Fruit fly (Drosophila melanogaster) whole organism, embryonic: ENCODE results near the gene CG34296.

Source experiments
- Ada2b ChIP-seq: fragments of 200-800 bp; sonication (Bioruptor generic); IDR thresholded peaks from 2 replicates; pipeline ENCODE4 v1.3.6; 2022; ENCODE audit warnings: missing biosample characterization, missing genetic modification characterization
- Asciz ChIP-seq: fragments of 200-800 bp; sonication (Bioruptor generic); optimal IDR thresholded peaks from 2 replicates; lab custom pipeline; 2017; ENCODE audit warnings: missing biosample characterization, mild to moderate bottlenecking, missing genetic modification characterization, missing genetic modification reagents
- Atf6 ChIP-seq: fragments of 200-800 bp; sonication (Bioruptor generic); IDR thresholded peaks from 2 replicates; pipeline ENCODE4 v1.3.6; 2022; ENCODE audit warnings: missing biosample characterization, missing genetic modification characterization
- Awh ChIP-seq: fragments of 200-800 bp; sonication (Bioruptor generic); IDR thresholded peaks from 2 replicates; pipeline ENCODE4, ENCODE4 v1.3.6; 2022; ENCODE audit warnings: missing biosample characterization, missing genetic modification characterization
- B-H2 ChIP-seq: fragments of 200-800 bp; sonication (Bioruptor generic); optimal IDR thresholded peaks from 2 replicates; lab custom pipeline; 2018; ENCODE audit warnings: missing biosample characterization, mild to moderate bottlenecking, missing genetic modification characterization
- C15 ChIP-seq: fragments of 200-800 bp; sonication (Bioruptor generic); IDR thresholded peaks from 3 replicates; pipeline ENCODE4 v1.3.6; 2022; ENCODE audit warnings: missing biosample characterization, missing genetic modification characterization
- CG1233 ChIP-seq: fragments of 200-800 bp; sonication (Bioruptor generic); optimal IDR thresholded peaks from 4 replicates; lab custom pipeline; 2018; ENCODE audit warnings: missing biosample characterization, mild to moderate bottlenecking, missing genetic modification characterization
- CG12659 ChIP-seq: fragments of 200-800 bp; sonication (Bioruptor generic); optimal IDR thresholded peaks from 3 replicates; lab custom pipeline; 2017; ENCODE audit warnings: mild to moderate bottlenecking, missing biosample characterization, missing genetic modification reagents, missing genetic modification characterization
- CG13624 ChIP-seq: fragments of 200-800 bp; sonication (Bioruptor generic); optimal IDR thresholded peaks from 2 replicates; lab custom pipeline; 2016; ENCODE audit warnings: missing biosample characterization, missing genetic modification characterization
- CG1602 ChIP-seq: fragments of 200-800 bp; sonication (Bioruptor generic); optimal IDR thresholded peaks from 3 replicates; lab custom pipeline; 2016; ENCODE audit warnings: missing biosample characterization, missing genetic modification characterization
- CG17829 ChIP-seq: fragments of 200-800 bp; optimal IDR thresholded peaks from 2 replicates; lab custom pipeline; 2019; ENCODE audit warnings: missing biosample characterization, mild to moderate bottlenecking, missing genetic modification characterization, moderate library complexity
- CG2202 ChIP-seq: fragments of 200-800 bp; sonication (Bioruptor generic); optimal IDR thresholded peaks from 2 replicates; lab custom pipeline; 2018; ENCODE audit warnings: missing biosample characterization, mild to moderate bottlenecking, missing genetic modification characterization
- CG30403 ChIP-seq: fragments of 200-800 bp; sonication (Bioruptor generic); optimal IDR thresholded peaks from 3 replicates; lab custom pipeline; 2016; ENCODE audit warnings: missing biosample characterization, missing genetic modification characterization
- CG3847 ChIP-seq: fragments of 200-800 bp; sonication (Bioruptor generic); IDR thresholded peaks from 2 replicates; pipeline ENCODE4 v1.3.6; 2022; ENCODE audit warnings: missing biosample characterization, missing genetic modification characterization
- CG7372 ChIP-seq: fragments of 200-800 bp; sonication (Bioruptor generic); IDR thresholded peaks from 2 replicates; pipeline ENCODE4 v1.3.6; 2022; ENCODE audit warnings: missing biosample characterization, missing genetic modification characterization
- CG7963 ChIP-seq: fragments of 200-800 bp; sonication (Bioruptor generic); IDR thresholded peaks from 3 replicates; pipeline ENCODE4 v1.3.6; 2022; ENCODE audit warnings: missing biosample characterization, missing genetic modification characterization; ENCODE audit not compliant: partially characterized antibody
- CG9609 ChIP-seq: fragments of 200-800 bp; sonication (Bioruptor generic); optimal IDR thresholded peaks from 3 replicates; lab custom pipeline; 2016; ENCODE audit warnings: missing biosample characterization, missing genetic modification characterization
- Camta ChIP-seq: fragments of 200-800 bp; sonication (Bioruptor generic); optimal IDR thresholded peaks from 2 replicates; lab custom pipeline; 2016; ENCODE audit warnings: missing biosample characterization, missing genetic modification characterization
- D ChIP-seq, 2 experiments: fragments of 200-800 bp in 1 of 2; fragments of >200 bp in 1 of 2; sonication (Bioruptor generic) in 1 of 2; optimal IDR thresholded peaks; 2 replicates in 1 of 2; 3 replicates in 1 of 2; lab custom pipeline; 2017; ENCODE audit warnings: mild to moderate bottlenecking in 1 of 2, missing biosample characterization in 1 of 2, missing genetic modification characterization in 1 of 2, missing genetic modification reagents in 1 of 2
- D19A ChIP-seq: fragments of 200-800 bp; optimal IDR thresholded peaks from 3 replicates; lab custom pipeline; 2019; ENCODE audit warnings: missing biosample characterization, mild to moderate bottlenecking, missing genetic modification characterization, moderate library complexity
- Dek ChIP-seq: fragments of 200-800 bp; sonication (Bioruptor generic); optimal IDR thresholded peaks from 3 replicates; lab custom pipeline; 2019; ENCODE audit warnings: missing biosample characterization, mild to moderate bottlenecking, missing genetic modification characterization, moderate library complexity
- Dip3 ChIP-seq: fragments of 200-800 bp; sonication (Bioruptor generic); optimal IDR thresholded peaks from 3 replicates; lab custom pipeline; 2016; ENCODE audit warnings: missing biosample characterization, missing genetic modification characterization
- Dll ChIP-seq: fragments of 200-800 bp; sonication (Bioruptor generic); IDR thresholded peaks from 4 replicates; pipeline ENCODE4 v1.3.6; 2022; ENCODE audit warnings: missing biosample characterization, missing genetic modification characterization; ENCODE audit not compliant: partially characterized antibody
- Eip74EF ChIP-seq, 2 experiments: fragments of 200-800 bp in 1 of 2; fragments of >200 bp in 1 of 2; sonication (Bioruptor generic) in 1 of 2; optimal IDR thresholded peaks; 2 replicates each; lab custom pipeline; 2017 to 2019; ENCODE audit warnings: missing biosample characterization in 2 of 2, missing genetic modification characterization in 2 of 2, mild to moderate bottlenecking in 1 of 2, moderate library complexity in 1 of 2
- Ets97D ChIP-seq: fragments of 200-800 bp; sonication (Bioruptor generic); optimal IDR thresholded peaks from 3 replicates; lab custom pipeline; 2016; ENCODE audit warnings: missing biosample characterization, missing genetic modification characterization
- Fer3 ChIP-seq: fragments of 200-800 bp; sonication (Bioruptor generic); optimal IDR thresholded peaks from 2 replicates; lab custom pipeline; 2018; ENCODE audit warnings: missing biosample characterization, mild to moderate bottlenecking, missing genetic modification characterization, moderate library complexity
- H2.0 ChIP-seq: fragments of 200-800 bp; sonication (Bioruptor generic); IDR thresholded peaks from 2 replicates; pipeline ENCODE4 v1.3.6; 2022; ENCODE audit warnings: missing biosample characterization, missing genetic modification characterization
- HLH3B ChIP-seq: fragments of 200-800 bp; sonication (Bioruptor generic); IDR thresholded peaks from 2 replicates; pipeline ENCODE4 v1.3.6; 2022; ENCODE audit warnings: missing biosample characterization, missing genetic modification characterization
- Hand ChIP-seq: fragments of 200-800 bp; sonication (Bioruptor generic); optimal IDR thresholded peaks from 2 replicates; lab custom pipeline; 2017; ENCODE audit warnings: mild to moderate bottlenecking, missing biosample characterization, missing genetic modification reagents, missing genetic modification characterization
- Hey ChIP-seq: fragments of 200-800 bp; sonication (Bioruptor generic); optimal IDR thresholded peaks from 3 replicates; lab custom pipeline; 2018; ENCODE audit warnings: missing biosample characterization, mild to moderate bottlenecking, missing genetic modification characterization
- Kr ChIP-seq: fragments of 200-800 bp; sonication (Bioruptor generic); optimal IDR thresholded peaks from 2 replicates; lab custom pipeline; 2017; ENCODE audit warnings: missing biosample characterization, mild to moderate bottlenecking, missing genetic modification characterization
- MBD-R2 ChIP-seq: fragments of 200-800 bp; sonication (Bioruptor generic); IDR thresholded peaks from 2 replicates; pipeline ENCODE4 v1.3.6; 2022; ENCODE audit warnings: missing biosample characterization, missing genetic modification characterization
- Mad ChIP-seq: fragments of 200-800 bp; sonication (Bioruptor generic); optimal IDR thresholded peaks from 2 replicates; lab custom pipeline; 2016; ENCODE audit warnings: missing biosample characterization, missing genetic modification characterization
- Nf-YA ChIP-seq: fragments of 200-800 bp; sonication (Bioruptor generic); IDR thresholded peaks from 2 replicates; pipeline ENCODE4 v1.3.6; 2022; ENCODE audit warnings: missing biosample characterization, missing genetic modification characterization
- Optix ChIP-seq: fragments of 200-800 bp; sonication (Bioruptor generic); IDR thresholded peaks from 3 replicates; pipeline ENCODE4 v1.3.6; 2022; ENCODE audit warnings: missing biosample characterization, missing genetic modification characterization
- Side ChIP-seq: fragments of 200-800 bp; sonication (Bioruptor generic); optimal IDR thresholded peaks from 2 replicates; lab custom pipeline; 2016; ENCODE audit warnings: missing biosample characterization, missing genetic modification characterization
- Sry-δ ChIP-seq: fragments of 200-800 bp; sonication (Bioruptor generic); optimal IDR thresholded peaks from 2 replicates; lab custom pipeline; 2016; ENCODE audit warnings: missing biosample characterization, missing genetic modification characterization
- Xrp1 ChIP-seq: fragments of 200-800 bp; sonication (Bioruptor generic); IDR thresholded peaks from 2 replicates; pipeline ENCODE4 v1.3.6; 2022; ENCODE audit warnings: missing biosample characterization, missing genetic modification characterization
- ab ChIP-seq: fragments of 200-800 bp; sonication (Bioruptor generic); optimal IDR thresholded peaks from 2 replicates; lab custom pipeline; 2016; ENCODE audit warnings: missing biosample characterization, missing genetic modification characterization
- bsh ChIP-seq, 2 experiments: fragments of 200-800 bp; sonication (Bioruptor generic); optimal IDR thresholded peaks; 2 replicates each; lab custom pipeline; 2017 to 2018; ENCODE audit warnings: mild to moderate bottlenecking in 2 of 2, missing biosample characterization in 2 of 2, missing genetic modification characterization in 2 of 2, moderate library complexity in 1 of 2
- cg ChIP-seq: fragments of 200-800 bp; sonication (Bioruptor generic); optimal IDR thresholded peaks from 3 replicates; lab custom pipeline; 2019; ENCODE audit warnings: missing biosample characterization, mild to moderate bottlenecking, missing genetic modification characterization, moderate library complexity
- chif ChIP-seq, 2 experiments: fragments of 200-800 bp; sonication (Bioruptor generic); optimal IDR thresholded peaks; 3 replicates each; lab custom pipeline; 2016; ENCODE audit warnings: missing biosample characterization in 2 of 2, missing genetic modification characterization in 2 of 2
- ewg ChIP-seq: fragments of 200-800 bp; sonication (Bioruptor generic); optimal IDR thresholded peaks from 3 replicates; lab custom pipeline; 2017; ENCODE audit warnings: mild to moderate bottlenecking, missing biosample characterization, missing genetic modification reagents, missing genetic modification characterization
- ftz-f1 ChIP-seq: fragments of 200-800 bp; sonication (Bioruptor generic); optimal IDR thresholded peaks from 2 replicates; lab custom pipeline; 2016; ENCODE audit warnings: missing biosample characterization, missing genetic modification characterization
- gcm ChIP-seq: fragments of 200-800 bp; sonication (Bioruptor generic); optimal IDR thresholded peaks from 2 replicates; lab custom pipeline; 2019; ENCODE audit warnings: missing biosample characterization, mild to moderate bottlenecking, missing genetic modification characterization, moderate library complexity
- gem ChIP-seq: fragments of 200-800 bp; sonication (Bioruptor generic); optimal IDR thresholded peaks from 2 replicates; lab custom pipeline; 2019; ENCODE audit warnings: missing biosample characterization, mild to moderate bottlenecking, missing genetic modification characterization, moderate library complexity
- hb ChIP-seq: fragments of 200-800 bp; sonication (Bioruptor generic); IDR thresholded peaks from 3 replicates; pipeline ENCODE4 v1.3.6; 2022; ENCODE audit warnings: missing biosample characterization, missing genetic modification characterization; ENCODE audit not compliant: partially characterized antibody
- nerfin-2 ChIP-seq: fragments of 200-800 bp; sonication (Bioruptor generic); IDR thresholded peaks from 2 replicates; pipeline ENCODE4 v1.3.6; 2022; ENCODE audit warnings: missing biosample characterization, missing genetic modification characterization; ENCODE audit not compliant: partially characterized antibody
- sisA ChIP-seq: fragments of 200-800 bp; sonication (Bioruptor generic); IDR thresholded peaks from 2 replicates; pipeline ENCODE4 v1.3.6; 2022; ENCODE audit warnings: missing biosample characterization, missing genetic modification characterization
- ttk ChIP-seq: fragments of 200-800 bp; sonication (Bioruptor generic); IDR thresholded peaks from 2 replicates; pipeline ENCODE4 v2.1.2; 2022; ENCODE audit warnings: missing biosample characterization, missing genetic modification characterization
- zf30C ChIP-seq: fragments of 200-800 bp; sonication (Bioruptor generic); optimal IDR thresholded peaks from 3 replicates; lab custom pipeline; 2018; ENCODE audit warnings: missing biosample characterization, mild to moderate bottlenecking, missing genetic modification characterization

The CG34296 gene

dm6 chr3R:29711434-29711833 is 10.9 kb upstream of the CG34296 start (continued):
- TF ChIP-seq D19A (tag; lab: Kevin White, UChicago) (no peak), CG13624 (GFP tag; lab: Kevin White, UChicago) (no peak), Awh (GFP tag; lab: Robert Waterston, UW) (no peak), CG7372 (GFP tag; lab: Robert Waterston, UW) (no peak), ttk (GFP tag; lab: Robert Waterston, UW) (peak; percentile 41; the same call in 1 of the 2 replicates), CG30403 (no peak), CG1233 (no peak), H2.0 (GFP tag; lab: Robert Waterston, UW) (0 out of 2 replicates have a peak, but pooled peaks have one; percentile 13), Asciz (GFP tag; lab: Kevin White, UChicago) (no peak), hb (GFP tag; lab: Robert Waterston, UW) (no peak), HLH3B (GFP tag; lab: Robert Waterston, UW) (no peak), Camta (peak; percentile 2), Atf6 (GFP tag; lab: Robert Waterston, UW) (no peak), D (optimal IDR thresholded peaks at IDR 0.05; lab: Kevin White, UChicago) (no peak), D (GFP tag; optimal IDR thresholded peaks at IDR 0.05; lab: Kevin White, UChicago) (no peak), Dll (GFP tag; lab: Robert Waterston, UW) (no peak), Xrp1 (GFP tag; lab: Robert Waterston, UW) (peak; percentile 43), Mad (GFP tag; lab: Kevin White, UChicago) (no peak), gem (tag; lab: Kevin White, UChicago) (peak; percentile 35), gcm (GFP tag; lab: Kevin White, UChicago) (no peak), MBD-R2 (GFP tag; lab: Robert Waterston, UW) (no peak), Fer3 (tag; lab: Kevin White, UChicago) (no peak), Dek (tag; lab: Kevin White, UChicago) (no peak), Dip3 (no peak), cg (GFP tag; lab: Kevin White, UChicago) (no peak), Side (no peak), CG7963 (GFP tag; lab: Robert Waterston, UW) (no peak), B-H2 (GFP tag; lab: Kevin White, UChicago) (no peak), Hey (tag; lab: Kevin White, UChicago) (no peak), Hand (no peak), CG1602 (GFP tag; lab: Kevin White, UChicago) (no peak), CG2202 (no peak), Eip74EF (GFP tag; optimal IDR thresholded peaks at IDR 0.05; lab: Kevin White, UChicago) (no peak), CG17829 (no peak), Ets97D (GFP tag; lab: Kevin White, UChicago) (no peak), Kr (GFP tag; lab: Kevin White, UChicago) (no peak), bsh (GFP tag; optimal IDR thresholded peaks at IDR 0.05; lab: Kevin White, UChicago) (peak in 1 of 2 experiments; percentile 40), CG3847 (no peak), zf30C (GFP tag; lab: Kevin White, UChicago) (no peak), Sry-δ (GFP tag; lab: Kevin White, UChicago) (no peak), CG12659 (GFP tag; lab: Kevin White, UChicago) (no peak), chif (GFP tag; optimal IDR thresholded peaks at IDR 0.05; lab: Kevin White, UChicago) (peak in 1 of 2 experiments; percentile 27), Ada2b (GFP tag; lab: Robert Waterston, UW) (0 out of 2 replicates have a peak, but pooled peaks have one; percentile 15), Optix (peak; percentile 46; the same call in 1 of the 3 replicates), sisA (GFP tag; lab: Robert Waterston, UW) (peak; percentile 49), nerfin-2 (GFP tag; lab: Robert Waterston, UW) (no peak), CG9609 (GFP tag; lab: Kevin White, UChicago) (no peak), C15 (GFP tag; lab: Robert Waterston, UW) (no peak), ewg (no peak), ab (GFP tag; lab: Kevin White, UChicago) (no peak), Nf-YA (GFP tag; lab: Robert Waterston, UW) (no peak), ftz-f1 (GFP tag; lab: Kevin White, UChicago) (no peak)
